Fruit fly (Drosophila melanogaster) whole organism, wandering third instar larva: ENCODE data around the gene Lint-O.

ENCODE experiments used
- Abd-B ChIP-seq: fragments of >200 bp; optimal IDR thresholded peaks from 2 replicates; lab custom pipeline; 2017; ENCODE audit warnings: missing biosample characterization, missing genetic modification characterization
- CG32264 ChIP-seq: fragments of 200-800 bp; sonication (Bioruptor generic); optimal IDR thresholded peaks from 2 replicates; lab custom pipeline; 2016; ENCODE audit warnings: missing biosample characterization, missing genetic modification characterization
- CG9705 ChIP-seq: fragments of 200-800 bp; sonication (Bioruptor generic); optimal IDR thresholded peaks from 2 replicates; lab custom pipeline; 2018; ENCODE audit warnings: missing biosample characterization, mild to moderate bottlenecking, missing genetic modification characterization
- CrebA ChIP-seq: fragments of 200-800 bp; sonication (Bioruptor generic); optimal IDR thresholded peaks from 2 replicates; lab custom pipeline; 2016; ENCODE audit warnings: missing biosample characterization, mild to moderate bottlenecking, missing genetic modification characterization, borderline replicate concordance
- Dfd ChIP-seq: fragments of >200 bp; optimal IDR thresholded peaks from 2 replicates; lab custom pipeline; 2017; ENCODE audit warnings: missing biosample characterization, missing genetic modification characterization
- Dif ChIP-seq: fragments of 200-275, 200-300 bp; sonication (Bioruptor generic); optimal IDR thresholded peaks from 2 replicates; lab custom pipeline; 2018; ENCODE audit warnings: missing biosample characterization, missing genetic modification characterization; ENCODE audit not compliant: partially characterized antibody
- GATAd ChIP-seq: sonication (Bioruptor generic); optimal IDR thresholded peaks from 2 replicates; lab custom pipeline; 2016; ENCODE audit warnings: missing biosample characterization, missing genetic modification characterization
- HLH106 ChIP-seq: fragments of 200-800 bp; optimal IDR thresholded peaks from 3 replicates; lab custom pipeline; 2019; ENCODE audit warnings: missing biosample characterization, mild to moderate bottlenecking, missing genetic modification characterization, moderate library complexity
- Hnf4 ChIP-seq: fragments of 200-800 bp; sonication (Bioruptor generic); optimal IDR thresholded peaks from 2 replicates; lab custom pipeline; 2016; ENCODE audit warnings: missing biosample characterization, mild to moderate bottlenecking, missing genetic modification characterization
- Hr78 ChIP-seq: fragments of >200 bp; optimal IDR thresholded peaks from 2 replicates; lab custom pipeline; 2017; ENCODE audit warnings: missing biosample characterization, missing genetic modification characterization
- Hr83 ChIP-seq: fragments of 200-300 bp; sonication (Bioruptor generic); optimal IDR thresholded peaks from 2 replicates; lab custom pipeline; 2016; ENCODE audit warnings: missing biosample characterization, mild to moderate bottlenecking, missing genetic modification characterization, moderate library complexity; ENCODE audit not compliant: poor library complexity, severe bottlenecking
- Jra ChIP-seq: sonication (Bioruptor generic); optimal IDR thresholded peaks from 2 replicates; lab custom pipeline; 2016; ENCODE audit warnings: missing biosample characterization, missing genetic modification characterization
- Mio ChIP-seq: sonication (Bioruptor generic); optimal IDR thresholded peaks from 2 replicates; lab custom pipeline; 2016; ENCODE audit warnings: missing biosample characterization, missing genetic modification characterization
- Myc ChIP-seq: fragments of >200 bp; optimal IDR thresholded peaks from 2 replicates; lab custom pipeline; 2017
- N ChIP-seq: fragments of >200 bp; optimal IDR thresholded peaks from 2 replicates; lab custom pipeline; 2018; ENCODE audit warnings: missing biosample characterization, missing external identifiers, missing genetic modification characterization
- OdsH ChIP-seq: fragments of 200-800 bp; sonication (Bioruptor generic); optimal IDR thresholded peaks from 2 replicates; lab custom pipeline; 2016; ENCODE audit warnings: missing biosample characterization, mild to moderate bottlenecking, missing genetic modification characterization
- Rel ChIP-seq, 2 experiments: fragments of 200-800 bp; sonication (Bioruptor generic) in 1 of 2; optimal IDR thresholded peaks; 2 replicates in 1 of 2; 3 replicates in 1 of 2; lab custom pipeline; 2016 to 2019; ENCODE audit warnings: mild to moderate bottlenecking in 2 of 2, missing biosample characterization in 2 of 2, missing genetic modification characterization in 2 of 2, moderate library complexity in 1 of 2
- Sp1 ChIP-seq: fragments of 200-800 bp; sonication (Bioruptor generic); optimal IDR thresholded peaks from 3 replicates; lab custom pipeline; 2019; ENCODE audit warnings: missing biosample characterization, mild to moderate bottlenecking, missing genetic modification characterization, moderate library complexity
- Vsx2 ChIP-seq: fragments of 200-300, 225-300 bp; sonication (Bioruptor generic); optimal IDR thresholded peaks from 2 replicates; lab custom pipeline; 2018; ENCODE audit warnings: missing biosample characterization, missing genetic modification characterization; ENCODE audit not compliant: partially characterized antibody
- br ChIP-seq: fragments of 200-800 bp; sonication (Bioruptor generic); optimal IDR thresholded peaks from 2 replicates; lab custom pipeline; 2016; ENCODE audit warnings: missing biosample characterization, missing genetic modification characterization
- brk ChIP-seq: fragments of 200-800 bp; sonication (Bioruptor generic); optimal IDR thresholded peaks from 2 replicates; lab custom pipeline; 2016; ENCODE audit warnings: missing biosample characterization, mild to moderate bottlenecking, missing genetic modification characterization
- dl ChIP-seq, 2 experiments: fragments of 175-275, 200-275 bp in 1 of 2; fragments of 200-275 bp in 1 of 2; sonication (Bioruptor generic); optimal IDR thresholded peaks; lab custom pipeline; 2018; ENCODE audit warnings: mild to moderate bottlenecking in 2 of 2, missing biosample characterization in 2 of 2, missing genetic modification characterization in 2 of 2, moderate library complexity in 2 of 2; ENCODE audit not compliant: partially characterized antibody in 2 of 2, insufficient read depth in 1 of 2
- dmrt93B ChIP-seq: fragments of 200-800 bp; sonication (Bioruptor generic); optimal IDR thresholded peaks from 2 replicates; lab custom pipeline; 2018; ENCODE audit warnings: missing biosample characterization, mild to moderate bottlenecking, missing genetic modification characterization
- dsf ChIP-seq: sonication (Bioruptor generic); optimal IDR thresholded peaks from 2 replicates; lab custom pipeline; 2016; ENCODE audit warnings: missing biosample characterization, missing genetic modification characterization, borderline replicate concordance
- ey ChIP-seq: fragments of 200-800 bp; sonication (Bioruptor generic); optimal IDR thresholded peaks from 2 replicates; lab custom pipeline; 2016; ENCODE audit warnings: missing biosample characterization, missing genetic modification characterization
- foxo ChIP-seq, 2 experiments: fragments of 200-800 bp; sonication (Bioruptor generic); optimal IDR thresholded peaks; 2 replicates in 1 of 2; 3 replicates in 1 of 2; lab custom pipeline; 2016 to 2017; ENCODE audit warnings: missing biosample characterization in 2 of 2, missing genetic modification characterization in 2 of 2
- fru ChIP-seq: fragments of 200-800 bp; sonication (Bioruptor generic); optimal IDR thresholded peaks from 3 replicates; lab custom pipeline; 2016; ENCODE audit warnings: missing biosample characterization, mild to moderate bottlenecking, missing genetic modification characterization
- h ChIP-seq: fragments of 200-800 bp; sonication (Bioruptor generic); optimal IDR thresholded peaks from 3 replicates; lab custom pipeline; 2016; ENCODE audit warnings: missing biosample characterization, mild to moderate bottlenecking, missing genetic modification characterization
- jim ChIP-seq: fragments of 175-275, 200-325 bp; sonication (Bioruptor generic); optimal IDR thresholded peaks from 2 replicates; lab custom pipeline; 2016; ENCODE audit warnings: missing biosample characterization, mild to moderate bottlenecking, missing genetic modification characterization
- lola ChIP-seq: fragments of >200 bp; optimal IDR thresholded peaks from 2 replicates; lab custom pipeline; 2017; ENCODE audit warnings: missing biosample characterization, missing genetic modification characterization
- pan ChIP-seq: fragments of >200 bp; optimal IDR thresholded peaks from 2 replicates; lab custom pipeline; 2017
- psq ChIP-seq: fragments of 200-800 bp; sonication (Bioruptor generic); optimal IDR thresholded peaks from 3 replicates; lab custom pipeline; 2017; ENCODE audit warnings: missing biosample characterization, mild to moderate bottlenecking, missing genetic modification characterization, moderate library complexity
- rgr ChIP-seq: fragments of 200-800 bp; sonication (Bioruptor generic); optimal IDR thresholded peaks from 3 replicates; lab custom pipeline; 2016; ENCODE audit warnings: missing biosample characterization, mild to moderate bottlenecking, missing genetic modification characterization
- sage ChIP-seq: fragments of 200-800 bp; sonication (Bioruptor generic); optimal IDR thresholded peaks from 2 replicates; lab custom pipeline; 2016; ENCODE audit warnings: missing biosample characterization, mild to moderate bottlenecking, missing genetic modification characterization
- sv ChIP-seq: fragments of 200-800 bp; sonication (Bioruptor generic); optimal IDR thresholded peaks from 3 replicates; lab custom pipeline; 2016; ENCODE audit warnings: missing biosample characterization, missing genetic modification characterization
- tai ChIP-seq: sonication (Bioruptor generic); optimal IDR thresholded peaks from 2 replicates; lab custom pipeline; 2016; ENCODE audit warnings: missing biosample characterization, missing genetic modification characterization
- usp ChIP-seq: fragments of >200 bp; optimal IDR thresholded peaks from 2 replicates; lab custom pipeline; 2017; ENCODE audit warnings: missing biosample characterization, missing genetic modification characterization
- woc ChIP-seq: sonication (Bioruptor generic); optimal IDR thresholded peaks from 2 replicates; lab custom pipeline; 2016; ENCODE audit warnings: missing biosample characterization, mild to moderate bottlenecking, missing genetic modification characterization

The Lint-O gene

DNA sequence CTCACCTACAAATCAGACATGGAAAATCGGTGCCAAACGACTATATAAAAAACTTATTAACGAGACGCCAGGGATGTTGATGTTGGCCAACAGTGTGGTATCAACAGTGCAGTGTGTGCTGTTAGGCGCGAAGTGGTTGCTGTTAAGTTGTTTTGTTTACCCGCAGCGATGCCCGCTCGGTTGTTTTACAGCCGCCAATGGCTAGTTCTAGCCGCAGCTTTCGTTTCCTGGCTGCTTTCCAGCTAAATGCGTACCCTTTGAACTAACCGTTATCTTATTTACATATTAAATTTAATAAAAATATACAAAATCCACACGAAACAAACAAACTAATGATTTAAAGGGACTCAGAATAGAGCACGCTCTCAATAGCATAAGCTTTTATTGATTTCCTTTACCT, 40.2 kb downstream of the Lint-O start, which contains the start of gene crm:
Gene crm (minus strand): TSS at position 111 of the 400 bp plus-strand sequence.
- TF ChIP-seq dsf (GFP tag; lab: Kevin White, UChicago) (no peak), sage (GFP tag; lab: Kevin White, UChicago) (no peak), pan (no peak), foxo (GFP tag; optimal IDR thresholded peaks at IDR 0.05; lab: Kevin White, UChicago) (no peak), HLH106 (tag; lab: Kevin White, UChicago) (no peak), woc (GFP tag; lab: Kevin White, UChicago) (peak; percentile 39), brk (GFP tag; lab: Kevin White, UChicago) (no peak), CG32264 (no peak), Myc (lab: Kevin White, UChicago) (peak; percentile 94), Dif (no peak), h (GFP tag; lab: Kevin White, UChicago) (no peak), Rel (GFP tag; optimal IDR thresholded peaks at IDR 0.05; lab: Kevin White, UChicago) (no peak), Rel (tag; optimal IDR thresholded peaks at IDR 0.05; lab: Kevin White, UChicago) (peak; percentile 5), Mio (GFP tag; lab: Kevin White, UChicago) (no peak), psq (no peak)
- TF ChIP-seq, all 38 proteins: peak for 3

DNA sequence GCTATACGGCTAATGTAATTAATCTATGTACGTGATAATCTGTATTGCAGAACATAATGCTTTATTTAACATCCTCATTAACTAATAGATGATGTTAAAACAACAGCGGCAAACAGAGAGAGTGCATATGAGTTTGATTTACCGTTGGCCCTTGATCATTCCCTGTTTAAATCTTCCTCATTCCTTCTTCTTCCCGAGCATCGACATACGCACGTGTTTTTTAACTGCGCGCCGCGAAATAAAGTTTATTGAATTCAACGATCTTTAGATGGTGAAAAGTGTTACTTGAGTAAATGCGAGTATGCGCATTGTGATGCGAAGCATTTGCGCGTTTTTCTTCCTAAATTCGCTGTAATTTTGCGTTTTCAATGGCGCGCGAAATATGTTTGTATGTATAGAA, 41.6 kb downstream of the Lint-O start, which contains the start of gene kirre:
Gene kirre (plus strand): TSS at position 301 of the 400 bp plus-strand sequence.
- TF ChIP-seq br (GFP tag; lab: Kevin White, UChicago) (no peak), Dif (no peak), sv (no peak), psq (no peak), dl (GFP tag; optimal IDR thresholded peaks at IDR 0.05; lab: Kevin White, UChicago; ENCODE audit: insufficient read depth in 1 of 2, partially characterized antibody in 2 of 2) (no peak), h (GFP tag; lab: Kevin White, UChicago) (no peak), brk (GFP tag; lab: Kevin White, UChicago) (no peak)

DNA sequence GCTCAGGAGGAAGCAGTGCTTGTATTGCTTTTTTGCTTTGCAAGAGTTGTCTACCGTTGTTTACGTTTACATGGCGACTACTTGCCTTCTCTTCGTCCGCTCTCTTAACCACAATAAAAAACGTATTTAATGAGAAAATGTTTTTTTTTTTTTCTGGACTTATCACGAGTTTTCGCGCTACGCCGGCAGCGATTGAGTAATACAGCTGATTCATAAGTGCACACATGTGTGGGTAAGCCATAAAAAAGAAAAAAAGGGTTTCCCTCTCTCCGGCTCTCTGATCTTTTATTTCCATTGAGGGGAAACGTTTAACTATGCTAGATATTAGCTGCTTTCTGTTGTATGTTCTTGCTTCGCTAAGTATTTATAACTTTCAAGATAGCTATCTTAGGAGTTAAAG, 43.6 kb downstream of the Lint-O start:
- TF ChIP-seq brk (GFP tag; lab: Kevin White, UChicago) (no peak), psq (no peak), Hnf4 (no peak), dmrt93B (GFP tag; lab: Kevin White, UChicago) (no peak), jim (GFP tag; lab: Kevin White, UChicago) (no peak), pan (no peak), Sp1 (GFP tag; lab: Kevin White, UChicago) (no peak), fru (GFP tag; lab: Kevin White, UChicago) (no peak), Hr83 (no peak), Vsx2 (GFP tag; lab: Kevin White, UChicago) (no peak), h (GFP tag; lab: Kevin White, UChicago) (no peak), HLH106 (tag; lab: Kevin White, UChicago) (no peak), dsf (GFP tag; lab: Kevin White, UChicago) (no peak), N (GFP tag; lab: Kevin White, UChicago) (no peak), woc (GFP tag; lab: Kevin White, UChicago) (no peak)

DNA sequence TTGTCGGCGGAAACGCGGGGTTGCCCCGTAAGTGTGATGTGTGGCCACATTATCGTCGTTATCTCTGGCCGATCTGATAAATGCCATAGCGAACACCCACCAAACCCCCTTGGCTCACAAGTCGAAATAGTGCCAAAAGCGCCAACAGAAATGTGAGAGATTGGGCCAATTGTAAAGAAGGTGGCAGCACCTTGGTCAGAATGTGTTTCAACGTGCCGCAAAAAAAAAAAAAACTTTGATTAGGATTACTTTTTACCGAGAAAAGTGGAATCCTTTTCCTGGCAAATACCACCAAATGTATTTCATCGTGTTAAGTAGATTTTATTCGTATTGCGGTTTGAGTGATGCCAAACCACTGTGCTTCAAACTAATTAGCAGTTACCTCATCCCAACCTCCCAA, 44.5 kb downstream of the Lint-O start:
- peak; percentile 62 for TF ChIP-seq sv
- TF ChIP-seq CG32264 = no peak
- TF ChIP-seq foxo (GFP tag; optimal IDR thresholded peaks at IDR 0.05; lab: Kevin White, UChicago) = peak in 1 of 2 experiments; percentile 75
- TF ChIP-seq Dfd (GFP tag; lab: Kevin White, UChicago) = no peak
- no peak for TF ChIP-seq Abd-B
- peak; percentile 56 for TF ChIP-seq ey (GFP tag; lab: Kevin White, UChicago)
- TF ChIP-seq Dif = no peak
- TF ChIP-seq Rel (GFP tag; optimal IDR thresholded peaks at IDR 0.05; lab: Kevin White, UChicago) = no peak
- no peak for TF ChIP-seq Rel (tag; optimal IDR thresholded peaks at IDR 0.05; lab: Kevin White, UChicago)
- TF ChIP-seq Jra = no peak
- no peak for TF ChIP-seq Vsx2 (GFP tag; lab: Kevin White, UChicago)
- no peak for TF ChIP-seq Mio (GFP tag; lab: Kevin White, UChicago)
- no peak for TF ChIP-seq dmrt93B (GFP tag; lab: Kevin White, UChicago)
- no peak for TF ChIP-seq CG9705
- TF ChIP-seq br (GFP tag; lab: Kevin White, UChicago) = peak; percentile 54
- peak; percentile 54 for TF ChIP-seq OdsH
- no peak for TF ChIP-seq Hr78 (GFP tag; lab: Kevin White, UChicago)
- no peak for TF ChIP-seq Hr83
- TF ChIP-seq woc (GFP tag; lab: Kevin White, UChicago) = no peak
- TF ChIP-seq rgr (GFP tag; lab: Kevin White, UChicago) = peak; percentile 70
- no peak for TF ChIP-seq CrebA
- TF ChIP-seq pan = no peak
- TF ChIP-seq brk (GFP tag; lab: Kevin White, UChicago) = no peak
- no peak for TF ChIP-seq lola
- no peak for TF ChIP-seq tai (GFP tag; lab: Kevin White, UChicago)
- TF ChIP-seq dl (GFP tag; optimal IDR thresholded peaks at IDR 0.05; lab: Kevin White, UChicago; ENCODE audit: insufficient read depth in 1 of 2, partially characterized antibody in 2 of 2) = no peak
- TF ChIP-seq GATAd = no peak
- peak; percentile 72 for TF ChIP-seq h (GFP tag; lab: Kevin White, UChicago)
- no peak for TF ChIP-seq HLH106 (tag; lab: Kevin White, UChicago)
- TF ChIP-seq usp (GFP tag; lab: Kevin White, UChicago) = no peak
- TF ChIP-seq jim (GFP tag; lab: Kevin White, UChicago) = no peak
- no peak for TF ChIP-seq Myc (lab: Kevin White, UChicago)
- TF ChIP-seq fru (GFP tag; lab: Kevin White, UChicago) = peak; percentile 55
- TF ChIP-seq Hnf4 = no peak
- TF ChIP-seq psq = peak; percentile 31
- TF ChIP-seq sage (GFP tag; lab: Kevin White, UChicago) = no peak
- no peak for TF ChIP-seq dsf (GFP tag; lab: Kevin White, UChicago)
- TF ChIP-seq Sp1 (GFP tag; lab: Kevin White, UChicago) = no peak
